Worm (Caenorhabditis elegans) whole organism, early embryonic: ENCODE measurements around the gene spop-1.

ENCODE experiments used
- B0310.2 ChIP-seq: sonication (generic microtip); optimal IDR thresholded peaks from 2 replicates; lab custom pipeline; 2016; ENCODE audit warnings: mild to moderate bottlenecking, missing genetic modification characterization, missing compliant biosample characterization
- F13C5.2 ChIP-seq: sonication (generic microtip); optimal IDR thresholded peaks from 2 replicates; lab custom pipeline; 2017; ENCODE audit warnings: mild to moderate bottlenecking, missing genetic modification characterization, inconsistent platforms, missing compliant biosample characterization
- aly-1 ChIP-seq: sonication (generic microtip); optimal IDR thresholded peaks from 2 replicates; lab custom pipeline; 2016; ENCODE audit warnings: missing genetic modification characterization, missing compliant biosample characterization
- ama-1 ChIP-seq: fragments of 150-350 bp; optimal IDR thresholded peaks from 2 replicates; lab custom pipeline; 2014
- ceh-13 ChIP-seq: fragments of 200-800 bp; sonication (Bioruptor generic); optimal IDR thresholded peaks from 2 replicates; lab custom pipeline; 2018; ENCODE audit warnings: mild to moderate bottlenecking, missing genetic modification characterization, missing compliant biosample characterization
- ceh-36 ChIP-seq: sonication (generic microtip); optimal IDR thresholded peaks from 2 replicates; lab custom pipeline; 2016; ENCODE audit warnings: missing genetic modification characterization, inconsistent platforms, missing compliant biosample characterization
- ets-7 ChIP-seq: sonication (generic microtip); optimal IDR thresholded peaks from 2 replicates; lab custom pipeline; 2016; ENCODE audit warnings: missing genotype, missing genetic modification characterization, missing compliant biosample characterization
- flt-1 ChIP-seq: fragments of 200-800 bp; sonication (Bioruptor generic); IDR thresholded peaks from 2 replicates; pipeline ENCODE4 v1.3.6; 2022; ENCODE audit warnings: missing genetic modification characterization, missing compliant biosample characterization
- hmbx-1 ChIP-seq: sonication (generic microtip); optimal IDR thresholded peaks from 2 replicates; lab custom pipeline; 2016; ENCODE audit warnings: mild to moderate bottlenecking, missing genetic modification characterization, missing compliant biosample characterization
- hmg-4 ChIP-seq: fragments of 200-800 bp; sonication (Bioruptor generic); optimal IDR thresholded peaks from 2 replicates; lab custom pipeline; 2018; ENCODE audit warnings: mild to moderate bottlenecking, missing genetic modification characterization, missing compliant biosample characterization
- hnd-1 ChIP-seq: sonication (generic microtip); optimal IDR thresholded peaks from 2 replicates; lab custom pipeline; 2016; ENCODE audit warnings: missing genetic modification characterization, missing compliant biosample characterization
- pes-1 ChIP-seq: fragments of 200-800 bp; sonication (Bioruptor generic); IDR thresholded peaks from 2 replicates; pipeline ENCODE4 v1.3.6; 2022; ENCODE audit warnings: missing genetic modification reagents, missing genetic modification characterization, missing compliant biosample characterization
- scrt-1 ChIP-seq: fragments of 200-800 bp; sonication (Bioruptor generic); IDR thresholded peaks from 2 replicates; pipeline ENCODE4 v1.3.6; 2022; ENCODE audit warnings: missing genetic modification characterization, missing compliant biosample characterization
- sea-1 ChIP-seq: fragments of 200-800 bp; sonication (Bioruptor generic); conservative IDR thresholded peaks from 2 replicates; pipeline ENCODE4 v1.3.6; 2022; ENCODE audit warnings: missing genetic modification characterization, missing compliant biosample characterization
- tbx-11 ChIP-seq: fragments of 200-800 bp; sonication (Bioruptor generic); IDR thresholded peaks from 2 replicates; pipeline ENCODE4 v1.3.6; 2022; ENCODE audit warnings: missing genetic modification characterization, missing compliant biosample characterization
- tbx-37 ChIP-seq: fragments of 200-800 bp; sonication (Bioruptor generic); conservative IDR thresholded peaks from 2 replicates; pipeline ENCODE4 v1.3.6; 2022; ENCODE audit warnings: missing genetic modification reagents, missing genetic modification characterization, missing compliant biosample characterization
- tra-4 ChIP-seq: sonication (generic microtip); optimal IDR thresholded peaks from 2 replicates; lab custom pipeline; 2017; ENCODE audit warnings: missing genetic modification characterization, missing compliant biosample characterization

The spop-1 gene

ce11 chrIII:10123586-10124233, 25.8 kb upstream of the spop-1 start, which contains the start of gene ttll-4:
Gene ttll-4, plus strand, starts transcription at chrIII:10124183.
- TF ChIP-seq ceh-13 (GFP tag; lab: Kevin White, UChicago) (no peak), tbx-11 (GFP tag; lab: Robert Waterston, UW) (peak; percentile 41; the same call in 1 of the 2 replicates), sea-1 (GFP tag; lab: Robert Waterston, UW) (peak; percentile 79), ama-1 (lab: Kevin White, UChicago) (no peak), pes-1 (peak; percentile 83), ets-7 (tag; lab: Kevin White, UChicago) (no peak), hnd-1 (tag; lab: Kevin White, UChicago) (no peak), scrt-1 (GFP tag; lab: Robert Waterston, UW) (peak; percentile 72), tbx-37 (GFP tag; lab: Robert Waterston, UW) (peak; percentile 59), flt-1 (GFP tag; lab: Robert Waterston, UW) (no peak; the same call in 1 of the 2 replicates), hmg-4 (GFP tag; lab: Kevin White, UChicago) (no peak)

- TF ChIP-seq pes-1 (0 out of 2 replicates have a peak, but pooled peaks have one; percentile 48), hmbx-1 (tag; lab: Kevin White, UChicago) (no peak)
Observed at ce11 chrIII:10120076-10120831, 22.4 kb upstream of the spop-1 start, which contains the start of the genes gtf-2H3 and ham-3. Gene gtf-2H3, minus strand, starts transcription at chrIII:10120148. Gene ham-3, plus strand, starts transcription at chrIII:10120781.

- no peak for TF ChIP-seq ceh-36 (tag; lab: Kevin White, UChicago)
- no peak for TF ChIP-seq pes-1
- TF ChIP-seq B0310.2: no peak
- TF ChIP-seq flt-1 (GFP tag; lab: Robert Waterston, UW): no peak
- TF ChIP-seq ama-1 (lab: Kevin White, UChicago): no peak
- TF ChIP-seq F13C5.2 (tag; lab: Kevin White, UChicago): no peak
- no peak for TF ChIP-seq aly-1 (tag; lab: Kevin White, UChicago)
- no peak for TF ChIP-seq tra-4 (tag; lab: Kevin White, UChicago)
- no peak for TF ChIP-seq tbx-37 (GFP tag; lab: Robert Waterston, UW)
- no peak for TF ChIP-seq scrt-1 (GFP tag; lab: Robert Waterston, UW)
Observed at ce11 chrIII:10118818-10119217, 20.9 kb upstream of the spop-1 start, which contains the start of gene ZK1128.3. Gene ZK1128.3, minus strand, starts transcription at chrIII:10118918.

ce11 chrIII:10114662-10115061, 16.8 kb upstream of the spop-1 start, which contains the start of the genes ZK1128.1 and mett-10:
Gene ZK1128.1, minus strand, starts transcription at chrIII:10114760.
Gene mett-10, plus strand, starts transcription at chrIII:10115036.
- TF ChIP-seq tbx-37 (GFP tag; lab: Robert Waterston, UW): no peak
- no peak for TF ChIP-seq sea-1 (GFP tag; lab: Robert Waterston, UW)
- TF ChIP-seq hmbx-1 (tag; lab: Kevin White, UChicago): no peak
- no peak for TF ChIP-seq hnd-1 (tag; lab: Kevin White, UChicago)
- TF ChIP-seq pes-1: no peak
- no peak for TF ChIP-seq B0310.2
- TF ChIP-seq ceh-36 (tag; lab: Kevin White, UChicago): no peak
- no peak for TF ChIP-seq flt-1 (GFP tag; lab: Robert Waterston, UW)

DNA sequence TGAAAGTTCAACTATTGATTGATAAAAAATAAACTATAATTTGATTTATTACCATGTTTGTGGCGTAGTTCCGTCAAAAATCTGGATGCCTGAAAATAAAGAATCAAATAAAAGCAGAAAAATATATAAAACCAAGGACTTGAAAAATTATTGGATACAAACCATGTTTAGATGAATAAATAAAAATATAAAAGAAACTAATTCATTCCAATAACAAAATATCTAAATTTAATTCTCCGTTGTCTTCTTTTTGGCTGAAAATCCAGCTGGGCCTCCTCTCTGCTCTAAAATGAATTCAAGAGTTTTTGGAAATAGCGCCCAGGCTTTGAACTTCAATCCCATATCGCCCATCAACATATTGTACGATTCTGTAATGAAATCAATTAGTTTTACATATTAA, 15.1 kb upstream of the spop-1 start, which contains the start of gene vps-29:
Gene vps-29, minus strand, starts transcription at position 101 of the 400 bp plus-strand sequence.
- no peak for TF ChIP-seq pes-1

- TF ChIP-seq hmg-4 (GFP tag; lab: Kevin White, UChicago) (no peak), tra-4 (tag; lab: Kevin White, UChicago) (no peak), scrt-1 (GFP tag; lab: Robert Waterston, UW) (no peak), F13C5.2 (tag; lab: Kevin White, UChicago) (no peak), ets-7 (tag; lab: Kevin White, UChicago) (no peak), hnd-1 (tag; lab: Kevin White, UChicago) (no peak), ceh-13 (GFP tag; lab: Kevin White, UChicago) (no peak), B0310.2 (no peak), tbx-11 (GFP tag; lab: Robert Waterston, UW) (no peak), ama-1 (lab: Kevin White, UChicago) (no peak)
Observed at ce11 chrIII:10108995-10109394, 11.1 kb upstream of the spop-1 start, which contains the start of gene T16H12.9. Gene T16H12.9, plus strand, starts transcription at chrIII:10109295.

DNA sequence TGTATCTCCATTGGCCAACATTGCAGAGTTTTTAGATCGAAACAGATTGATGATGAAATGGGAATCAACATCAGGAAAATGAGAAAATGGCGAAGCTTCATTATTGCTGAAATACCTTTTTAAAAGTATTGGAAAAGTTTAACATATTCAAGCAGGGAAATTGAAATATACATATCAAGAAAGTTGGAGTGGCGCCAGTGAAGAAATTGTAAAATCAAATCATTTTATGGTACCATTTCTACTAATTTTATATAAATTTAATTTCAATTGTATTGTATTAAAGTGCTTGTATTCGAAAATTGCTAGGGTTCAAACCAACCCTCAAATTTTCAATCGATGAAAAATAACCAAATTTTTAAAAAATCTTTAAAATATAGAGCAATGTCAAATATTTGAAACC, 8.5 kb upstream of the spop-1 start, which contains the start of gene srt-55:
Gene srt-55, minus strand, starts transcription at position 101 of the 400 bp plus-strand sequence.
- TF ChIP-seq B0310.2 (no peak), scrt-1 (GFP tag; lab: Robert Waterston, UW) (no peak), hmbx-1 (tag; lab: Kevin White, UChicago) (no peak), ets-7 (tag; lab: Kevin White, UChicago) (no peak), flt-1 (GFP tag; lab: Robert Waterston, UW) (no peak)

DNA sequence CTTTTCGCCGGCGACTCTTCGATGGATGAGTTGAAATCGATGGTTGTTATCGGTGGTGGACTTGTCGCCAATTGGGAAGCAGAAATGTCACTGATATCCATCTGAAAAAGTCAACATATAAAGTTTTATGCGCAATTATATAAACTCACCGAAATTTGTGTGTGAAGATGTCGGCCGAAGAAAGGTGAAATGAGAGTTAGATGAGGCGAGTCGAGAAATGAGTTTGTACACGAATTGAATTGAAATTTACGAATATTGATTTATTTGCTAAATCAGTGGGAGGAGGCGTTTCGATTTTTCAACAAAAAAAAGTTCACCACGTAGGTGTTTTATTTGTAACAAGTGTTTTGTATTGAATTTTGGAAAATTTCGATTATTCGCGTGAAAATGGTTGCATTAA, 3.5 kb upstream of the spop-1 start, which contains the start of gene kel-10:
Gene kel-10, minus strand, starts transcription at position 101 of the 400 bp plus-strand sequence.
- TF ChIP-seq flt-1 (GFP tag; lab: Robert Waterston, UW) (no peak), aly-1 (tag; lab: Kevin White, UChicago) (no peak), ama-1 (lab: Kevin White, UChicago) (no peak), scrt-1 (GFP tag; lab: Robert Waterston, UW) (no peak), B0310.2 (no peak), ceh-36 (tag; lab: Kevin White, UChicago) (no peak), ceh-13 (GFP tag; lab: Kevin White, UChicago) (no peak), hmbx-1 (tag; lab: Kevin White, UChicago) (no peak), ets-7 (tag; lab: Kevin White, UChicago) (no peak), tbx-11 (GFP tag; lab: Robert Waterston, UW) (no peak), hnd-1 (tag; lab: Kevin White, UChicago) (no peak), tra-4 (tag; lab: Kevin White, UChicago) (no peak), sea-1 (GFP tag; lab: Robert Waterston, UW) (no peak), F13C5.2 (tag; lab: Kevin White, UChicago) (no peak)
